Worm (Caenorhabditis elegans) whole organism, L3 larva: Measurements from ENCODE around the gene nhr-131.

Experiments used
- ceh-28 ChIP-seq: fragments of 150-350 bp; optimal IDR thresholded peaks from 2 replicates; lab custom pipeline; 2014; ENCODE audit warnings: missing biosample characterization, missing genetic modification reagents, missing genetic modification characterization
- fkh-10 ChIP-seq: sonication (generic microtip); optimal IDR thresholded peaks from 2 replicates; lab custom pipeline; 2017; ENCODE audit warnings: missing biosample characterization, missing genetic modification reagents, missing genetic modification characterization
- lin-39 ChIP-seq: fragments of 150-350 bp; optimal IDR thresholded peaks from 2 replicates; lab custom pipeline; 2018; ENCODE audit warnings: missing biosample characterization, missing genetic modification reagents, missing genetic modification characterization
- nhr-12 ChIP-seq: fragments of 150-350 bp; optimal IDR thresholded peaks from 2 replicates; lab custom pipeline; 2014; ENCODE audit warnings: missing biosample characterization, missing genetic modification characterization
- nhr-28 ChIP-seq: fragments of 150-350 bp; optimal IDR thresholded peaks from 2 replicates; lab custom pipeline; 2014; ENCODE audit warnings: missing biosample characterization, missing genetic modification characterization
- pqm-1 ChIP-seq: fragments of 150-350 bp; optimal IDR thresholded peaks from 2 replicates; lab custom pipeline; 2017; ENCODE audit warnings: missing biosample characterization, missing genetic modification characterization, inconsistent platforms
- skn-1 ChIP-seq: fragments of 150-350 bp; optimal IDR thresholded peaks from 2 replicates; lab custom pipeline; 2014; ENCODE audit warnings: missing biosample characterization, missing genetic modification characterization
- snpc-4 ChIP-seq: fragments of 150-350 bp; optimal IDR thresholded peaks from 2 replicates; lab custom pipeline; 2014; ENCODE audit warnings: missing biosample characterization, missing genetic modification characterization
- unc-62 ChIP-seq: fragments of 150-350 bp; sonication (generic microtip); optimal IDR thresholded peaks from 4 replicates; lab custom pipeline; 2014; ENCODE audit warnings: missing biosample characterization, missing genetic modification reagents, missing genetic modification characterization
- zag-1 ChIP-seq: fragments of 150-350 bp; optimal IDR thresholded peaks from 2 replicates; lab custom pipeline; 2014; ENCODE audit warnings: missing biosample characterization, missing genetic modification characterization

- TF ChIP-seq zag-1 (tag; lab: Kevin White, UChicago) = no peak
- no peak for TF ChIP-seq nhr-12
- no peak for TF ChIP-seq snpc-4 (tag; lab: Kevin White, UChicago)
- no peak for TF ChIP-seq fkh-10
- no peak for TF ChIP-seq skn-1 (tag; lab: Kevin White, UChicago)
- no peak for TF ChIP-seq nhr-28 (tag; lab: Kevin White, UChicago)
- peak; percentile 53 for TF ChIP-seq ceh-28 (tag; lab: Kevin White, UChicago)
- TF ChIP-seq unc-62 = no peak
- peak; percentile 73 for TF ChIP-seq pqm-1 (tag; lab: Kevin White, UChicago)
- no peak for TF ChIP-seq lin-39 (tag; lab: Kevin White, UChicago)
Observed at ce11 chrV:534176-534575, 40.0 kb downstream of the nhr-131 start, which contains the start of gene nhr-132.
